Fruit fly (Drosophila melanogaster) whole organism, embryonic: ENCODE data around the gene Naa20A.

ENCODE experiments used
- Antp ChIP-seq: fragments of 200-800 bp; sonication (Bioruptor generic); optimal IDR thresholded peaks from 3 replicates; lab custom pipeline; 2016; ENCODE audit warnings: missing biosample characterization, missing genetic modification characterization
- Asciz ChIP-seq: fragments of 200-800 bp; sonication (Bioruptor generic); optimal IDR thresholded peaks from 2 replicates; lab custom pipeline; 2017; ENCODE audit warnings: missing biosample characterization, mild to moderate bottlenecking, missing genetic modification characterization, missing genetic modification reagents
- CG10366 ChIP-seq: fragments of 200-800 bp; sonication (Bioruptor generic); IDR thresholded peaks from 2 replicates; pipeline ENCODE4 v1.3.6; 2022; ENCODE audit warnings: missing biosample characterization, missing genetic modification characterization
- CG10431 ChIP-seq: fragments of 200-800 bp; sonication (Bioruptor generic); optimal IDR thresholded peaks from 3 replicates; lab custom pipeline; 2018; ENCODE audit warnings: missing biosample characterization, mild to moderate bottlenecking, missing genetic modification characterization
- CG11398 ChIP-seq: fragments of 200-800 bp; sonication (Bioruptor generic); optimal IDR thresholded peaks from 2 replicates; lab custom pipeline; 2016; ENCODE audit warnings: missing biosample characterization, missing genetic modification characterization
- CG12659 ChIP-seq: fragments of 200-800 bp; sonication (Bioruptor generic); optimal IDR thresholded peaks from 3 replicates; lab custom pipeline; 2017; ENCODE audit warnings: mild to moderate bottlenecking, missing biosample characterization, missing genetic modification reagents, missing genetic modification characterization
- CG13624 ChIP-seq: fragments of 200-800 bp; sonication (Bioruptor generic); optimal IDR thresholded peaks from 2 replicates; lab custom pipeline; 2016; ENCODE audit warnings: missing biosample characterization, missing genetic modification characterization
- CG14860 ChIP-seq: fragments of 200-800 bp; sonication (Bioruptor generic); IDR thresholded peaks from 3 replicates; pipeline ENCODE4 v1.3.6; 2022; ENCODE audit warnings: missing biosample characterization, missing genetic modification characterization; ENCODE audit not compliant: partially characterized antibody
- CG15011 ChIP-seq: fragments of 200-800 bp; sonication (Bioruptor generic); optimal IDR thresholded peaks from 3 replicates; lab custom pipeline; 2018; ENCODE audit warnings: missing biosample characterization, mild to moderate bottlenecking, missing genetic modification characterization
- CG15073 ChIP-seq: fragments of 200-800 bp; sonication (Bioruptor generic); optimal IDR thresholded peaks from 2 replicates; lab custom pipeline; 2016; ENCODE audit warnings: missing biosample characterization, missing genetic modification characterization
- CG15269 ChIP-seq: fragments of 200-800 bp; sonication (Bioruptor generic); optimal IDR thresholded peaks from 2 replicates; lab custom pipeline; 2018; ENCODE audit warnings: missing biosample characterization, mild to moderate bottlenecking, missing genetic modification characterization, moderate library complexity
- CG17328 ChIP-seq: fragments of 200-800 bp; sonication (Bioruptor generic); IDR thresholded peaks from 2 replicates; pipeline ENCODE4 v1.3.6; 2022; ENCODE audit warnings: missing biosample characterization, missing genetic modification characterization
- CG17361 ChIP-seq: fragments of 200-800 bp; sonication (Bioruptor generic); IDR thresholded peaks from 3 replicates; pipeline ENCODE4 v1.3.6; 2022; ENCODE audit warnings: missing biosample characterization, missing genetic modification characterization
- CG1832 ChIP-seq: fragments of 200-800 bp; sonication (Bioruptor generic); optimal IDR thresholded peaks from 2 replicates; lab custom pipeline; 2017; ENCODE audit warnings: missing biosample characterization, mild to moderate bottlenecking, missing genetic modification characterization, inconsistent platforms
- CG2678 ChIP-seq: fragments of 200-800 bp; sonication (Bioruptor generic); optimal IDR thresholded peaks from 3 replicates; lab custom pipeline; 2019; ENCODE audit warnings: missing biosample characterization, mild to moderate bottlenecking, missing genetic modification characterization, moderate library complexity
- CG31441 ChIP-seq: fragments of 200-800 bp; sonication (Bioruptor generic); IDR thresholded peaks from 2 replicates; pipeline ENCODE4 v1.3.6; 2022; ENCODE audit warnings: missing biosample characterization, missing genetic modification characterization
- CG4328 ChIP-seq: fragments of 200-800 bp; sonication (Bioruptor generic); optimal IDR thresholded peaks from 3 replicates; lab custom pipeline; 2017; ENCODE audit warnings: missing biosample characterization, missing genetic modification reagents, missing genetic modification characterization
- CG4404 ChIP-seq: fragments of 200-800 bp; sonication (Bioruptor generic); IDR thresholded peaks from 2 replicates; pipeline ENCODE4 v1.3.6; 2022; ENCODE audit warnings: missing biosample characterization, missing genetic modification characterization
- CG4730 ChIP-seq: fragments of 200-800 bp; sonication (Bioruptor generic); IDR thresholded peaks from 2 replicates; pipeline ENCODE4 v1.3.6; 2022; ENCODE audit warnings: missing biosample characterization, missing genetic modification characterization
- CG5245 ChIP-seq: fragments of 200-800 bp; sonication (Bioruptor generic); optimal IDR thresholded peaks from 3 replicates; lab custom pipeline; 2016; ENCODE audit warnings: missing biosample characterization, missing genetic modification characterization
- CG6254 ChIP-seq: fragments of 200-800 bp; sonication (Bioruptor generic); optimal IDR thresholded peaks from 3 replicates; lab custom pipeline; 2017; ENCODE audit warnings: mild to moderate bottlenecking, missing biosample characterization, missing genetic modification reagents, missing genetic modification characterization
- CG6654 ChIP-seq: fragments of 200-800 bp; sonication (Bioruptor generic); optimal IDR thresholded peaks from 2 replicates; lab custom pipeline; 2017; ENCODE audit warnings: missing biosample characterization, mild to moderate bottlenecking, missing genetic modification characterization
- CG7987 ChIP-seq: fragments of 200-800 bp; sonication (Bioruptor generic); optimal IDR thresholded peaks from 2 replicates; lab custom pipeline; 2018; ENCODE audit warnings: missing biosample characterization, mild to moderate bottlenecking, missing genetic modification characterization, moderate library complexity
- CG8478 ChIP-seq: fragments of >200 bp; optimal IDR thresholded peaks from 2 replicates; lab custom pipeline; 2018
- CTCF ChIP-seq: fragments of 200-800 bp; sonication (Bioruptor generic); optimal IDR thresholded peaks from 2 replicates; lab custom pipeline; 2017; ENCODE audit warnings: missing biosample characterization, mild to moderate bottlenecking, missing genetic modification characterization, moderate library complexity
- CoRest ChIP-seq: fragments of 200-800 bp; sonication (Bioruptor generic); optimal IDR thresholded peaks from 3 replicates; lab custom pipeline; 2018; ENCODE audit warnings: missing biosample characterization, mild to moderate bottlenecking, missing genetic modification characterization, moderate library complexity
- CrebB ChIP-seq: fragments of 200-800 bp; sonication (Bioruptor generic); optimal IDR thresholded peaks from 3 replicates; lab custom pipeline; 2018; ENCODE audit warnings: missing biosample characterization, mild to moderate bottlenecking, missing genetic modification characterization
- Dll ChIP-seq: fragments of 200-800 bp; sonication (Bioruptor generic); IDR thresholded peaks from 4 replicates; pipeline ENCODE4 v1.3.6; 2022; ENCODE audit warnings: missing biosample characterization, missing genetic modification characterization; ENCODE audit not compliant: partially characterized antibody
- Drgx ChIP-seq: fragments of 200-800 bp; sonication (Bioruptor generic); IDR thresholded peaks from 2 replicates; pipeline ENCODE4 v1.3.6; 2022; ENCODE audit warnings: missing biosample characterization, missing genetic modification characterization
- E2f1 ChIP-seq: fragments of 200-800 bp; sonication (Bioruptor generic); IDR thresholded peaks from 2 replicates; pipeline ENCODE4 v1.3.6; 2022; ENCODE audit warnings: missing biosample characterization, missing genetic modification characterization
- HLHmδ ChIP-seq: fragments of 200-800 bp; sonication (Bioruptor generic); optimal IDR thresholded peaks from 2 replicates; lab custom pipeline; 2018; ENCODE audit warnings: missing biosample characterization, mild to moderate bottlenecking, missing genetic modification characterization, moderate library complexity
- NC2α ChIP-seq: fragments of 200-800 bp; sonication (Bioruptor generic); optimal IDR thresholded peaks from 2 replicates; lab custom pipeline; 2016; ENCODE audit warnings: missing biosample characterization, missing genetic modification characterization
- Nf-YC ChIP-seq: fragments of 200-800 bp; optimal IDR thresholded peaks from 3 replicates; lab custom pipeline; 2019; ENCODE audit warnings: missing biosample characterization, mild to moderate bottlenecking, missing genetic modification characterization, moderate library complexity
- Six4 ChIP-seq: fragments of 200-800 bp; sonication (Bioruptor generic); optimal IDR thresholded peaks from 2 replicates; lab custom pipeline; 2016; ENCODE audit warnings: missing biosample characterization, missing genetic modification characterization
- Sry-δ ChIP-seq: fragments of 200-800 bp; sonication (Bioruptor generic); optimal IDR thresholded peaks from 2 replicates; lab custom pipeline; 2016; ENCODE audit warnings: missing biosample characterization, missing genetic modification characterization
- ara ChIP-seq: fragments of 200-800 bp; sonication (Bioruptor generic); IDR thresholded peaks from 2 replicates; pipeline ENCODE4 v1.3.6; 2022; ENCODE audit warnings: missing biosample characterization, missing genetic modification characterization
- bigmax ChIP-seq: fragments of 200-800 bp; sonication (Bioruptor generic); optimal IDR thresholded peaks from 2 replicates; lab custom pipeline; 2018; ENCODE audit warnings: missing biosample characterization, mild to moderate bottlenecking, missing genetic modification characterization
- dan ChIP-seq: fragments of 200-800 bp; sonication (Bioruptor generic); IDR thresholded peaks from 2 replicates; pipeline ENCODE4 v1.3.6; 2022; ENCODE audit warnings: missing biosample characterization, missing genetic modification characterization
- en ChIP-seq: fragments of 200-800 bp; sonication (Bioruptor generic); optimal IDR thresholded peaks from 2 replicates; lab custom pipeline; 2016; ENCODE audit warnings: missing biosample characterization, missing genetic modification characterization
- grau ChIP-seq: fragments of 200-800 bp; optimal IDR thresholded peaks from 3 replicates; lab custom pipeline; 2019; ENCODE audit warnings: missing biosample characterization, mild to moderate bottlenecking, missing genetic modification characterization, moderate library complexity
- gt ChIP-seq: fragments of 200-800 bp; sonication (Bioruptor generic); IDR thresholded peaks from 2 replicates; pipeline ENCODE4 v1.3.6; 2022; ENCODE audit warnings: missing biosample characterization, missing genetic modification characterization
- ken ChIP-seq: fragments of 200-800 bp; sonication (Bioruptor generic); IDR thresholded peaks from 3 replicates; pipeline ENCODE4 v1.3.6; 2022; ENCODE audit warnings: missing biosample characterization, missing genetic modification characterization
- luna ChIP-seq: fragments of 200-800 bp; sonication (Bioruptor generic); optimal IDR thresholded peaks from 2 replicates; lab custom pipeline; 2016; ENCODE audit warnings: missing biosample characterization, missing genetic modification characterization
- pita ChIP-seq: fragments of 200-800 bp; sonication (Bioruptor generic); optimal IDR thresholded peaks from 2 replicates; lab custom pipeline; 2017; ENCODE audit warnings: missing biosample characterization, mild to moderate bottlenecking, missing genetic modification characterization
- row ChIP-seq: fragments of 200-800 bp; sonication (Bioruptor generic); IDR thresholded peaks from 3 replicates; pipeline ENCODE4 v1.3.6; 2022; ENCODE audit warnings: missing biosample characterization, missing genetic modification characterization
- slbo ChIP-seq: fragments of 200-800 bp; sonication (Bioruptor generic); IDR thresholded peaks from 2 replicates; pipeline ENCODE4 v1.3.6; 2022; ENCODE audit warnings: missing biosample characterization, missing genetic modification characterization
- sna ChIP-seq: fragments of 200-800 bp; sonication (Bioruptor generic); IDR thresholded peaks from 2 replicates; pipeline ENCODE4 v1.3.6; 2022; ENCODE audit warnings: missing biosample characterization, missing genetic modification characterization; ENCODE audit not compliant: partially characterized antibody
- tio ChIP-seq: fragments of 200-800 bp; sonication (Bioruptor generic); optimal IDR thresholded peaks from 2 replicates; lab custom pipeline; 2017; ENCODE audit warnings: missing biosample characterization, missing genetic modification characterization, inconsistent platforms
- unpg ChIP-seq: fragments of 200-800 bp; sonication (Bioruptor generic); optimal IDR thresholded peaks from 3 replicates; lab custom pipeline; 2018; ENCODE audit warnings: missing biosample characterization, mild to moderate bottlenecking, missing genetic modification characterization, moderate library complexity
- usp ChIP-seq: fragments of >200 bp; optimal IDR thresholded peaks from 2 replicates; lab custom pipeline; 2017; ENCODE audit warnings: missing biosample characterization, missing genetic modification characterization
- z ChIP-seq: fragments of 200-800 bp; sonication (Bioruptor generic); IDR thresholded peaks from 3 replicates; pipeline ENCODE4 v1.3.6; 2022; ENCODE audit warnings: missing biosample characterization, missing genetic modification characterization

The Naa20A gene

DNA sequence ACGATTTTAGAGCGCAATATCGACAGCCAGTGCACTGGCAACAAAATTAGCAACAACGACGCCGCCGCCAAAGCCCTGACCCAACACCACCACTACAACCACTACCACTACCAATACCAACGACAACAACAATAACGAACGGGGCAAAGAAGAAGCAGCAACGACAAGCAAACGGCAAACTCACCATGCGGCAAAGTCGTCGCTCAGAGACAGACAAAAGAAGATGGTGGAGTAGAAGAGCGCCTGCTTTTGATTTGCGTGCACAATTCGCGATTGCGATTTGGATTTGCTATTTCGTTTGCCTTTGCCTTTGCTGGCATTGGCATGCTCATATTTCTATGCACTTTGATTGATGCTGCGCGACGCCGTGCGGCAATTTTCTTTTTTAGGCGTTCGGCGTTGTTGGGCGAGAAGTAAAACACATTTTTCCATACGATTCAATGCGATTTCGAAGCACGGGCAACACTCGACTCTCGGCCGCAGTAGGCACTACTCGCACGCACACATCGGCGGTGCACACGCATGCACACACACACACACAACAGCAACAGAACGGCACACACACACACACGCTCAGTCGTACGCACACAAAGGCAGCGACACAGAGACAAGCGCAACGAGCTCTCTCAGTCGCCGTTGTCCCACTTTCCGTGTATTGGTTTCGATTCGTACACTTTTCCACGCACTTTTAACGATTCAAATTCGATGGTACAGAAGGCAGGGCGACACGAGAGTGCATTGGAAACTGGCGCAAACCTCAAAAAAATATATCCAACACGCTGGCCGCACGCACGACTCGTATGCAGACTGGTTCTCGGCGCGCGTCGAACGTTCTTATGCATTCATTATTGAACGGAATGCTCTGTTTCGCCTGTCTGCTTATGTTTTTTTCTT lies 14.8 kb upstream of the Naa20A start:
- no peak for TF ChIP-seq grau
- no peak for TF ChIP-seq Sry-δ (GFP tag; lab: Kevin White, UChicago)
- TF ChIP-seq usp (GFP tag; lab: Kevin White, UChicago) = no peak
- no peak for TF ChIP-seq CG15011 (GFP tag; lab: Kevin White, UChicago)
- TF ChIP-seq ken = no peak
- TF ChIP-seq CG6254 = no peak
- no peak for TF ChIP-seq CG17328 (GFP tag; lab: Robert Waterston, UW)
- TF ChIP-seq CG1832 (GFP tag; lab: Kevin White, UChicago) = no peak
- TF ChIP-seq Dll = 0 out of 4 replicates have a peak, but pooled peaks have one; percentile 15
- no peak for TF ChIP-seq CTCF (GFP tag; lab: Kevin White, UChicago)
- TF ChIP-seq dan = no peak
- no peak for TF ChIP-seq Asciz (GFP tag; lab: Kevin White, UChicago)
- TF ChIP-seq Nf-YC (tag; lab: Kevin White, UChicago) = no peak
- TF ChIP-seq bigmax (GFP tag; lab: Kevin White, UChicago) = no peak
- no peak for TF ChIP-seq CG4328 (GFP tag; lab: Kevin White, UChicago)
- TF ChIP-seq sna (GFP tag; lab: Robert Waterston, UW) = no peak
- no peak for TF ChIP-seq NC2α
- TF ChIP-seq luna (GFP tag; lab: Kevin White, UChicago) = no peak
- no peak for TF ChIP-seq z (GFP tag; lab: Robert Waterston, UW)
- no peak for TF ChIP-seq ara (GFP tag; lab: Robert Waterston, UW)
- peak; percentile 57 for TF ChIP-seq HLHmδ (GFP tag; lab: Kevin White, UChicago)
- no peak for TF ChIP-seq CrebB (tag; lab: Kevin White, UChicago)
- TF ChIP-seq unpg (GFP tag; lab: Kevin White, UChicago) = no peak
- no peak for TF ChIP-seq Antp (GFP tag; lab: Kevin White, UChicago)
- no peak for TF ChIP-seq CG4730 (GFP tag; lab: Robert Waterston, UW)
- no peak for TF ChIP-seq CG4404 (GFP tag; lab: Robert Waterston, UW)
- TF ChIP-seq tio = no peak
- no peak for TF ChIP-seq CG11398 (GFP tag; lab: Kevin White, UChicago)
- TF ChIP-seq CG5245 (GFP tag; lab: Kevin White, UChicago) = no peak
- no peak for TF ChIP-seq E2f1 (GFP tag; lab: Robert Waterston, UW)
- 0 out of 2 replicates have a peak, but pooled peaks have one; percentile 11 for TF ChIP-seq Drgx (GFP tag; lab: Robert Waterston, UW)
- TF ChIP-seq CG15073 (GFP tag; lab: Kevin White, UChicago) = no peak
- TF ChIP-seq CG6654 = no peak
- TF ChIP-seq CG17361 (GFP tag; lab: Robert Waterston, UW) = no peak
- no peak for TF ChIP-seq CG15269 (tag; lab: Kevin White, UChicago)
- TF ChIP-seq CG31441 (GFP tag; lab: Robert Waterston, UW) = no peak
- TF ChIP-seq CG8478 (lab: Kevin White, UChicago) = peak; percentile 95
- no peak for TF ChIP-seq slbo (GFP tag; lab: Robert Waterston, UW)
- TF ChIP-seq CG13624 (GFP tag; lab: Kevin White, UChicago) = no peak
- TF ChIP-seq Six4 (GFP tag; lab: Kevin White, UChicago) = no peak
- no peak for TF ChIP-seq row
- peak; percentile 28 for TF ChIP-seq CG12659 (GFP tag; lab: Kevin White, UChicago)
- TF ChIP-seq gt (GFP tag; lab: Robert Waterston, UW) = no peak
- no peak for TF ChIP-seq en (GFP tag; lab: Kevin White, UChicago)
- TF ChIP-seq CG10431 (GFP tag; lab: Kevin White, UChicago) = no peak
- no peak for TF ChIP-seq CG10366 (GFP tag; lab: Robert Waterston, UW)
- TF ChIP-seq pita (GFP tag; lab: Kevin White, UChicago) = no peak
- TF ChIP-seq CG14860 (GFP tag; lab: Robert Waterston, UW) = no peak
- TF ChIP-seq CG7987 = no peak
- TF ChIP-seq CoRest (tag; lab: Kevin White, UChicago) = no peak
- no peak for TF ChIP-seq CG2678 (tag; lab: Kevin White, UChicago)
